Worm (Caenorhabditis elegans) whole organism, L2 larva: ENCODE measurements around the gene F49H6.17.

Experiments used
- C34F6.9 ChIP-seq: fragments of 150-350 bp; optimal IDR thresholded peaks from 2 replicates; lab custom pipeline; 2014; ENCODE audit warnings: missing biosample characterization, missing genetic modification characterization
- F13H6.1 ChIP-seq: sonication (generic microtip); optimal IDR thresholded peaks from 2 replicates; lab custom pipeline; 2016; ENCODE audit warnings: missing genetic modification characterization, missing compliant biosample characterization
- R02D3.7 ChIP-seq: fragments of 150-350 bp; optimal IDR thresholded peaks from 2 replicates; lab custom pipeline; 2014; ENCODE audit warnings: missing biosample characterization, missing genetic modification characterization
- alr-1 ChIP-seq: fragments of 150-350 bp; optimal IDR thresholded peaks from 2 replicates; lab custom pipeline; 2014; ENCODE audit warnings: missing biosample characterization, missing genetic modification characterization
- aly-2 ChIP-seq: fragments of 150-350 bp; optimal IDR thresholded peaks from 2 replicates; lab custom pipeline; 2014; ENCODE audit warnings: missing biosample characterization, missing genetic modification characterization
- ama-1 ChIP-seq: fragments of 150-350 bp; optimal IDR thresholded peaks from 2 replicates; lab custom pipeline; 2018; ENCODE audit warnings: inconsistent platforms
- blmp-1 ChIP-seq: sonication (generic microtip); optimal IDR thresholded peaks from 2 replicates; lab custom pipeline; 2017; ENCODE audit warnings: missing genetic modification characterization, mild to moderate bottlenecking, missing compliant biosample characterization, antibody characterized with exemption, moderate library complexity; ENCODE audit not compliant: insufficient read depth
- ceh-16 ChIP-seq: fragments of 150-350 bp; optimal IDR thresholded peaks from 2 replicates; lab custom pipeline; 2014; ENCODE audit warnings: missing biosample characterization, missing genetic modification characterization
- ceh-82 ChIP-seq: fragments of 150-350 bp; optimal IDR thresholded peaks from 2 replicates; lab custom pipeline; 2014; ENCODE audit warnings: missing biosample characterization, missing genetic modification characterization
- crh-2 ChIP-seq: sonication (generic microtip); optimal IDR thresholded peaks from 2 replicates; lab custom pipeline; 2017; ENCODE audit warnings: missing biosample characterization, missing genetic modification characterization
- dmd-4 ChIP-seq: sonication (generic microtip); optimal IDR thresholded peaks from 2 replicates; lab custom pipeline; 2017; ENCODE audit warnings: missing biosample characterization, missing genetic modification characterization
- egl-27 ChIP-seq: sonication (generic microtip); optimal IDR thresholded peaks from 3 replicates; lab custom pipeline; 2017; ENCODE audit warnings: missing biosample characterization, missing genetic modification reagents, missing genetic modification characterization
- elt-1 ChIP-seq: fragments of 150-350 bp; optimal IDR thresholded peaks from 2 replicates; lab custom pipeline; 2014; ENCODE audit warnings: missing biosample characterization, missing genetic modification characterization
- fos-1 ChIP-seq: fragments of 150-350 bp; optimal IDR thresholded peaks from 2 replicates; lab custom pipeline; 2014; ENCODE audit warnings: missing biosample characterization, missing genetic modification characterization
- gmeb-1 ChIP-seq: fragments of 150-350 bp; optimal IDR thresholded peaks from 2 replicates; lab custom pipeline; 2014; ENCODE audit warnings: missing biosample characterization, missing genetic modification characterization
- lin-11 ChIP-seq: fragments of 150-350 bp; sonication (generic microtip); optimal IDR thresholded peaks from 2 replicates; lab custom pipeline; 2014; ENCODE audit warnings: missing biosample characterization, missing genetic modification characterization, inconsistent platforms, mixed read lengths
- lsy-2 ChIP-seq, 2 experiments: fragments of 150-350 bp in 1 of 2; sonication (generic microtip) in 1 of 2; optimal IDR thresholded peaks; 2 replicates each; lab custom pipeline; 2014 to 2017; ENCODE audit warnings: missing biosample characterization in 2 of 2, missing genetic modification characterization in 2 of 2
- mab-5 ChIP-seq: fragments of 150-350 bp; optimal IDR thresholded peaks from 2 replicates; lab custom pipeline; 2014; ENCODE audit warnings: missing biosample characterization, missing genetic modification characterization
- mbf-1 ChIP-seq: sonication (generic microtip); optimal IDR thresholded peaks from 2 replicates; lab custom pipeline; 2017; ENCODE audit warnings: missing biosample characterization, missing genetic modification characterization
- mdl-1 ChIP-seq, 2 experiments: fragments of 150-350 bp in 1 of 2; sonication (generic microtip) in 1 of 2; optimal IDR thresholded peaks; 2 replicates each; lab custom pipeline; 2017; ENCODE audit warnings: missing biosample characterization in 2 of 2, missing genetic modification characterization in 2 of 2
- nhr-10 ChIP-seq: sonication (generic microtip); optimal IDR thresholded peaks from 2 replicates; lab custom pipeline; 2017; ENCODE audit warnings: missing biosample characterization, missing genetic modification characterization
- nhr-11 ChIP-seq: fragments of 150-350 bp; optimal IDR thresholded peaks from 2 replicates; lab custom pipeline; 2014; ENCODE audit warnings: missing biosample characterization, missing genetic modification characterization
- nhr-12 ChIP-seq: fragments of 150-350 bp; optimal IDR thresholded peaks from 2 replicates; lab custom pipeline; 2014; ENCODE audit warnings: missing biosample characterization, missing genetic modification characterization
- nhr-129 ChIP-seq: fragments of 150-350 bp; optimal IDR thresholded peaks from 2 replicates; lab custom pipeline; 2014; ENCODE audit warnings: missing biosample characterization, missing genetic modification characterization
- nhr-21 ChIP-seq: fragments of 150-350 bp; optimal IDR thresholded peaks from 2 replicates; lab custom pipeline; 2014; ENCODE audit warnings: missing biosample characterization, missing genetic modification characterization
- nhr-23 ChIP-seq: fragments of 150-350 bp; optimal IDR thresholded peaks from 2 replicates; lab custom pipeline; 2014; ENCODE audit warnings: missing biosample characterization, missing genetic modification reagents, missing genetic modification characterization
- nhr-237 ChIP-seq: fragments of 150-350 bp; optimal IDR thresholded peaks from 2 replicates; lab custom pipeline; 2014; ENCODE audit warnings: missing biosample characterization, missing genetic modification characterization
- nhr-77 ChIP-seq: fragments of 150-350 bp; optimal IDR thresholded peaks from 2 replicates; lab custom pipeline; 2014; ENCODE audit warnings: missing biosample characterization, missing genetic modification characterization
- sem-4 ChIP-seq: fragments of 150-350 bp; optimal IDR thresholded peaks from 2 replicates; lab custom pipeline; 2014; ENCODE audit warnings: missing biosample characterization, missing genetic modification reagents, missing genetic modification characterization
- sma-9 ChIP-seq, 2 experiments: fragments of 150-350 bp in 1 of 2; sonication (generic microtip) in 1 of 2; optimal IDR thresholded peaks; 2 replicates each; lab custom pipeline; 2014 to 2016; ENCODE audit warnings: missing genetic modification characterization in 2 of 2, mild to moderate bottlenecking in 1 of 2, missing biosample characterization in 1 of 2, missing compliant biosample characterization in 1 of 2, missing genetic modification reagents in 1 of 2, moderate library complexity in 1 of 2
- snpc-4 ChIP-seq: fragments of 150-350 bp; optimal IDR thresholded peaks from 2 replicates; lab custom pipeline; 2014; ENCODE audit warnings: missing biosample characterization, missing genetic modification characterization
- unc-39 ChIP-seq: fragments of 150-350 bp; optimal IDR thresholded peaks from 2 replicates; lab custom pipeline; 2014; ENCODE audit warnings: missing biosample characterization, missing genetic modification characterization
- unc-55 ChIP-seq: fragments of 150-350 bp; sonication (generic microtip); optimal IDR thresholded peaks from 3 replicates; lab custom pipeline; 2014; ENCODE audit warnings: missing biosample characterization, missing genetic modification reagents, missing genetic modification characterization
- zag-1 ChIP-seq: fragments of 150-350 bp; optimal IDR thresholded peaks from 2 replicates; lab custom pipeline; 2014; ENCODE audit warnings: missing biosample characterization, missing genetic modification characterization
- ztf-11 ChIP-seq: sonication (generic microtip); optimal IDR thresholded peaks from 2 replicates; lab custom pipeline; 2017; ENCODE audit warnings: missing biosample characterization, missing genetic modification characterization
- ztf-4 ChIP-seq: fragments of 150-350 bp; optimal IDR thresholded peaks from 2 replicates; lab custom pipeline; 2014; ENCODE audit warnings: missing biosample characterization, missing genetic modification characterization

F49H6.17 gene

DNA sequence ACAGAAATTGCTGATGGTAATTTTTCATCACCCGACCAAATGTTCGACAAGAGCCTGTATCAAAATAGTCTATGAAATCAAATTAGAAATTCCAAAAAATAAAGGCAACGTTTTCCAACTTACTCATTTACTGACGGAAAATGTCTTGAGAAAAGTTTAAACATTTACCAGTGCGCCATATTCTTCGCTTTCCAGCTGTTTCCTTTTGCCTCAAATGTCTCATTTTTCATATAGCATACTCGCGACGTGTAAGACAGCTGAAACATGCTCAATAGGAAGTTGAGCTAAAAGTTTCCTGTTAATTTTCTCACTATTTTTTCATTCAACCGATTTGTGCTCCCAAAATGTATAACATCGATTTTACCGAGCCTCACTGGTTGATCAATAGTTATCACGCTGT, 40.2 kb downstream of the F49H6.17 start, which contains the start of gene sri-66:
sri-66 (plus strand) TSS at position 301 of the 400 bp plus-strand sequence.
- TF ChIP-seq ceh-16 (tag; lab: Kevin White, UChicago) (no peak), ceh-82 (tag; lab: Kevin White, UChicago) (no peak), dmd-4 (tag; lab: Kevin White, UChicago) (no peak), egl-27 (tag; lab: Kevin White, UChicago) (no peak)

- TF ChIP-seq crh-2 (tag; lab: Kevin White, UChicago) (no peak), gmeb-1 (tag; lab: Kevin White, UChicago) (no peak), unc-55 (GFP tag; lab: Kevin White, UChicago) (no peak), mbf-1 (tag; lab: Kevin White, UChicago) (no peak), zag-1 (no peak), nhr-77 (tag; lab: Kevin White, UChicago) (no peak), nhr-10 (tag; lab: Kevin White, UChicago) (no peak), blmp-1 (tag; lab: Kevin White, UChicago) (no peak), nhr-12 (no peak), fos-1 (tag; lab: Kevin White, UChicago) (no peak)
Measured at ce11 chrV:17061585-17061984, 41.8 kb downstream of the F49H6.17 start, which contains the start of gene F28B1.9. TSS of gene F28B1.9 (plus strand) at chrV:17061885.

ce11 chrV:17064676-17065075, 44.9 kb downstream of the F49H6.17 start, which contains the start of gene srh-255:
TSS of gene srh-255 (plus strand) at chrV:17064976.
- TF ChIP-seq crh-2 (tag; lab: Kevin White, UChicago) (no peak), ceh-16 (tag; lab: Kevin White, UChicago) (no peak), sma-9 (GFP tag; optimal IDR thresholded peaks at IDR 0.05; lab: Kevin White, UChicago) (no peak), sma-9 (tag; optimal IDR thresholded peaks at IDR 0.05; lab: Kevin White, UChicago) (no peak), blmp-1 (tag; lab: Kevin White, UChicago) (no peak), ama-1 (lab: Kevin White, UChicago) (no peak), nhr-237 (no peak), F13H6.1 (tag; lab: Kevin White, UChicago) (no peak), nhr-12 (no peak), R02D3.7 (tag; lab: Kevin White, UChicago) (no peak), sem-4 (no peak), alr-1 (tag; lab: Kevin White, UChicago) (no peak), mab-5 (tag; lab: Kevin White, UChicago) (no peak)

DNA sequence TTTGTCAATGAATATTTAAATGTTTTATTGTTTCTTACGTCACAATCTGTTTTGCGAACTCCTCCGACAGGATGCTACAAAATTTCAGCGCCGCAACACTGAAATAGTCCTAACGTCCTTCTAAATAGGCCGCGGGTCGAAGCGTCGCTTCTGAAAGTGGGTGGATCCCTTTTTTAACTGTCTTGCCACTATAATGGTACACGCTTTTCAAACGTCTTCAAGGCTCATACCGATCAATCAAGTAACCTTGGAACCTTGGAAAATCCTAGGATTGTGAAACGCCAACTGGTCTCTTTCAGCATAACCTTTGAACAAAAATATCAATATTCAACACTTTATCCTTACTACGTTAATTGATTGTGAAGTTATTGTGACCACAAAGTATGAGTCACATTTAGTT, 46.8 kb downstream of the F49H6.17 start:
- TF ChIP-seq R02D3.7 (tag; lab: Kevin White, UChicago) (no peak), aly-2 (no peak), mab-5 (tag; lab: Kevin White, UChicago) (no peak), nhr-11 (tag; lab: Kevin White, UChicago) (no peak), lin-11 (tag; lab: Kevin White, UChicago) (no peak), mbf-1 (tag; lab: Kevin White, UChicago) (no peak), elt-1 (tag; lab: Kevin White, UChicago) (no peak), F13H6.1 (tag; lab: Kevin White, UChicago) (no peak), unc-55 (GFP tag; lab: Kevin White, UChicago) (no peak), nhr-21 (tag; lab: Kevin White, UChicago) (no peak), ama-1 (lab: Kevin White, UChicago) (no peak), mdl-1 (tag; optimal IDR thresholded peaks at IDR 0.05; lab: Kevin White, UChicago) (no peak), C34F6.9 (tag; lab: Kevin White, UChicago) (no peak), ztf-11 (no peak), ztf-4 (no peak), zag-1 (no peak), nhr-77 (tag; lab: Kevin White, UChicago) (no peak)

DNA sequence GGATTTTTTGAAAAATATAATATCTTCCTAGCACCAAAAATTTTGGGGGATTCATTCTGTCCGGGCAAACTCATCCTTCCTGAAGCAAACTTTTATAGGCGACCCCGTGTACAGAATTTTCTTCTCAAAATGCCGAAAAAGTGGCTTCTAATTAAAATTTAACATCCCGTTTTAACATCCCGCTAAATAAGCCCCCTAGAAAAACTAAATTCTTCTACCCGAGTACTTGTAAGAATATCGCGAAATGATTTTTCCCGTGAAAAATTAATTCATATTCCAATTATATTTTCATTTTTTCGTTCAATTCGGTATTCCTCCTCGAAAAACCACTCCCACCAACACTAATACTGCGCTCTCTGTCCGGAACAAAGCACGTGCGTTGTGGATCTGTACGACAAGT, 49.0 kb downstream of the F49H6.17 start, which contains the start of gene T05E12.8:
T05E12.8 (plus strand) TSS at position 301 of the 400 bp plus-strand sequence.
- TF ChIP-seq nhr-23 (no peak), fos-1 (tag; lab: Kevin White, UChicago) (no peak), nhr-11 (tag; lab: Kevin White, UChicago) (no peak), unc-39 (no peak), snpc-4 (tag; lab: Kevin White, UChicago) (no peak), lsy-2 (tag; optimal IDR thresholded peaks at IDR 0.05; lab: Kevin White, UChicago) (no peak), nhr-129 (no peak), gmeb-1 (tag; lab: Kevin White, UChicago) (no peak)
